Worm (Caenorhabditis elegans): Measurements from ENCODE around the gene sru-12.

DNA sequence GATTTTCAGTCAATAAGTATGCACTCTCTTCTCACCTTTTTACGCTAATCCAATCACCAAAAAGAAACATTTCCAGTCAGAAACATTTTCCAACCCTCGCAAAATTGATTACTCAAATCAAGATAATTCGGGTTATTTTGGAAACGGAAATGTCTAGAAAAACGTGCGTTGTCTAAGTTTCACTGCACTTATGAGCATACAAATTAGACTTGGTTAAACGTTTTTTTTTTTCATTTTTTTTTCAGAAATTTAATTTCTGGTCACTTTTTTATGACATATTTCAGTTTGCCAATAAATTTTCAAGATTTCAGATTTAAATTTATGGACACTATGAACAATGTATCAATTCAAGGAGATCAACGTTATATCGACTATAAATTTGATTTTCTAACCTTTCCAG, at the start of gene sru-12:
- TF ChIP-seq tbx-11 (GFP tag; IDR thresholded peaks at IDR 0.05) (no peak), ama-1 (optimal IDR thresholded peaks at IDR 0.05) (no peak), flt-1 (GFP tag; IDR thresholded peaks at IDR 0.05) (no peak), pes-1 (GFP tag; IDR thresholded peaks at IDR 0.05) (no peak), scrt-1 (GFP tag; IDR thresholded peaks at IDR 0.05) (no peak), ceh-13 (GFP tag; optimal IDR thresholded peaks at IDR 0.05) (no peak), hnd-1 (tag; optimal IDR thresholded peaks at IDR 0.05) (no peak), sea-1 (GFP tag; conservative IDR thresholded peaks at IDR 0.05) (no peak), tbx-37 (GFP tag; conservative IDR thresholded peaks at IDR 0.05) (no peak), aly-1 (tag; optimal IDR thresholded peaks at IDR 0.05) (no peak), ceh-36 (tag; optimal IDR thresholded peaks at IDR 0.05) (no peak), F13C5.2 (tag; optimal IDR thresholded peaks at IDR 0.05) (no peak), ets-7 (tag; optimal IDR thresholded peaks at IDR 0.05) (no peak)
